Fruit fly (Drosophila melanogaster) whole organism, embryonic: ENCODE data around the gene CG16789.

Experiments used
- Adf1 ChIP-seq: fragments of 200-800 bp; sonication (Bioruptor generic); IDR thresholded peaks from 2 replicates; pipeline ENCODE4 v1.3.6; 2022; ENCODE audit warnings: missing biosample characterization, missing genetic modification characterization
- Aef1 ChIP-seq: fragments of 200-800 bp; sonication (Bioruptor generic); IDR thresholded peaks from 3 replicates; pipeline ENCODE4 v1.3.6; 2022; ENCODE audit warnings: missing biosample characterization, missing genetic modification characterization
- Atf-2 ChIP-seq: fragments of 200-800 bp; sonication (Bioruptor generic); optimal IDR thresholded peaks from 2 replicates; lab custom pipeline; 2016; ENCODE audit warnings: missing biosample characterization, missing genetic modification characterization
- Awh ChIP-seq: fragments of 200-800 bp; sonication (Bioruptor generic); IDR thresholded peaks from 2 replicates; pipeline ENCODE4, ENCODE4 v1.3.6; 2022; ENCODE audit warnings: missing biosample characterization, missing genetic modification characterization
- CG10543 ChIP-seq: fragments of 200-800 bp; sonication (Bioruptor generic); optimal IDR thresholded peaks from 3 replicates; lab custom pipeline; 2017; ENCODE audit warnings: missing biosample characterization, mild to moderate bottlenecking, missing genetic modification characterization, moderate library complexity
- CG10565 ChIP-seq: fragments of 200-800 bp; sonication (Bioruptor generic); optimal IDR thresholded peaks from 3 replicates; lab custom pipeline; 2016; ENCODE audit warnings: missing biosample characterization, mild to moderate bottlenecking, missing genetic modification characterization
- CG11696 ChIP-seq: fragments of 200-800 bp; sonication (Bioruptor generic); IDR thresholded peaks from 2 replicates; pipeline ENCODE4 v1.3.6; 2022; ENCODE audit warnings: missing biosample characterization, missing genetic modification characterization
- CG16815 ChIP-seq: fragments of 200-800 bp; sonication (Bioruptor generic); optimal IDR thresholded peaks from 3 replicates; lab custom pipeline; 2017; ENCODE audit warnings: missing biosample characterization, mild to moderate bottlenecking, missing genetic modification characterization
- CG2712 ChIP-seq: fragments of 200-800 bp; optimal IDR thresholded peaks from 3 replicates; lab custom pipeline; 2019; ENCODE audit warnings: missing biosample characterization, mild to moderate bottlenecking, missing genetic modification characterization, moderate library complexity
- CG2875 ChIP-seq: fragments of 200-800 bp; sonication (Bioruptor generic); optimal IDR thresholded peaks from 2 replicates; lab custom pipeline; 2017; ENCODE audit warnings: missing biosample characterization, mild to moderate bottlenecking, missing genetic modification characterization, missing genetic modification reagents
- CG3838 ChIP-seq: fragments of 200-800 bp; sonication (Bioruptor generic); optimal IDR thresholded peaks from 3 replicates; lab custom pipeline; 2016; ENCODE audit warnings: missing biosample characterization, missing genetic modification characterization
- CG4360 ChIP-seq: fragments of 200-800 bp; sonication (Bioruptor generic); IDR thresholded peaks from 2 replicates; pipeline ENCODE4 v1.3.6; 2022; ENCODE audit warnings: missing biosample characterization, missing genetic modification characterization
- CG4404 ChIP-seq: fragments of 200-800 bp; sonication (Bioruptor generic); IDR thresholded peaks from 2 replicates; pipeline ENCODE4 v1.3.6; 2022; ENCODE audit warnings: missing biosample characterization, missing genetic modification characterization
- CG5245 ChIP-seq: fragments of 200-800 bp; sonication (Bioruptor generic); optimal IDR thresholded peaks from 3 replicates; lab custom pipeline; 2016; ENCODE audit warnings: missing biosample characterization, missing genetic modification characterization
- CG5953 ChIP-seq: fragments of 200-800 bp; sonication (Bioruptor generic); IDR thresholded peaks from 2 replicates; pipeline ENCODE4 v1.3.6; 2022; ENCODE audit warnings: missing biosample characterization, missing genetic modification characterization
- CG7271 ChIP-seq: fragments of 200-800 bp; sonication (Bioruptor generic); optimal IDR thresholded peaks from 2 replicates; lab custom pipeline; 2018; ENCODE audit warnings: missing biosample characterization, mild to moderate bottlenecking, missing genetic modification characterization, moderate library complexity
- CG8944 ChIP-seq: fragments of 200-800 bp; sonication (Bioruptor generic); optimal IDR thresholded peaks from 3 replicates; lab custom pipeline; 2016; ENCODE audit warnings: missing biosample characterization, missing genetic modification characterization
- CG9817 ChIP-seq: fragments of 200-800 bp; sonication (Bioruptor generic); optimal IDR thresholded peaks from 2 replicates; lab custom pipeline; 2018; ENCODE audit warnings: missing biosample characterization, mild to moderate bottlenecking, missing genetic modification characterization, moderate library complexity
- CG9932 ChIP-seq: fragments of 200-800 bp; sonication (Bioruptor generic); IDR thresholded peaks from 2 replicates; pipeline ENCODE4 v1.3.6; 2022; ENCODE audit warnings: missing biosample characterization, missing genetic modification characterization
- Chrac-16 ChIP-seq: fragments of 200-800 bp; sonication (Bioruptor generic); optimal IDR thresholded peaks from 3 replicates; lab custom pipeline; 2016; ENCODE audit warnings: missing biosample characterization, missing genetic modification characterization
- Doc3 ChIP-seq: fragments of 200-800 bp; sonication (Bioruptor generic); IDR thresholded peaks from 3 replicates; pipeline ENCODE4 v1.3.6; 2022; ENCODE audit warnings: missing biosample characterization, missing genetic modification characterization; ENCODE audit not compliant: partially characterized antibody
- E2f1 ChIP-seq: fragments of 200-800 bp; sonication (Bioruptor generic); IDR thresholded peaks from 2 replicates; pipeline ENCODE4 v1.3.6; 2022; ENCODE audit warnings: missing biosample characterization, missing genetic modification characterization
- Kr ChIP-seq: fragments of 200-800 bp; sonication (Bioruptor generic); optimal IDR thresholded peaks from 2 replicates; lab custom pipeline; 2017; ENCODE audit warnings: missing biosample characterization, mild to moderate bottlenecking, missing genetic modification characterization
- MTF-1 ChIP-seq: fragments of 200-800 bp; sonication (Bioruptor generic); optimal IDR thresholded peaks from 2 replicates; lab custom pipeline; 2018; ENCODE audit warnings: missing biosample characterization, mild to moderate bottlenecking, missing genetic modification characterization, borderline replicate concordance
- Meics ChIP-seq: fragments of 200-800 bp; sonication (Bioruptor generic); optimal IDR thresholded peaks from 2 replicates; lab custom pipeline; 2017; ENCODE audit warnings: missing biosample characterization, mild to moderate bottlenecking, missing genetic modification characterization
- Poxn ChIP-seq: fragments of 200-800 bp; sonication (Bioruptor generic); IDR thresholded peaks from 2 replicates; pipeline ENCODE4 v1.3.6; 2022; ENCODE audit warnings: missing biosample characterization, missing genetic modification characterization
- Sry-δ ChIP-seq: fragments of 200-800 bp; sonication (Bioruptor generic); optimal IDR thresholded peaks from 2 replicates; lab custom pipeline; 2016; ENCODE audit warnings: missing biosample characterization, missing genetic modification characterization
- TFAM ChIP-seq: fragments of 200-800 bp; sonication (Bioruptor generic); optimal IDR thresholded peaks from 2 replicates; lab custom pipeline; 2017; ENCODE audit warnings: missing biosample characterization, missing genetic modification characterization, inconsistent platforms
- Tbp ChIP-seq: fragments of >200 bp; optimal IDR thresholded peaks from 2 replicates; lab custom pipeline; 2018; ENCODE audit warnings: missing biosample characterization, missing genetic modification characterization
- aop ChIP-seq: fragments of 200-800 bp; sonication (Bioruptor generic); IDR thresholded peaks from 2 replicates; pipeline ENCODE4 v1.3.6; 2022; ENCODE audit warnings: missing biosample characterization, missing genetic modification characterization
- cad ChIP-seq: fragments of >200 bp; optimal IDR thresholded peaks from 2 replicates; lab custom pipeline; 2017; ENCODE audit warnings: missing biosample characterization, missing genetic modification characterization
- dati ChIP-seq: fragments of 200-800 bp; sonication (Bioruptor generic); IDR thresholded peaks from 2 replicates; pipeline ENCODE4 v1.3.6; 2022; ENCODE audit warnings: missing biosample characterization, missing genetic modification characterization
- exex ChIP-seq: fragments of 200-800 bp; sonication (Bioruptor generic); optimal IDR thresholded peaks from 4 replicates; lab custom pipeline; 2018; ENCODE audit warnings: missing biosample characterization, mild to moderate bottlenecking, missing genetic modification characterization, moderate library complexity
- gcm2 ChIP-seq: fragments of 200-800 bp; sonication (Bioruptor generic); optimal IDR thresholded peaks from 2 replicates; lab custom pipeline; 2016; ENCODE audit warnings: missing biosample characterization, missing genetic modification characterization
- grn ChIP-seq: fragments of 200-800 bp; sonication (Bioruptor generic); optimal IDR thresholded peaks from 3 replicates; lab custom pipeline; 2017; ENCODE audit warnings: missing biosample characterization, missing genetic modification characterization
- mld ChIP-seq: fragments of 200-800 bp; sonication (Bioruptor generic); IDR thresholded peaks from 3 replicates; pipeline ENCODE4 v1.3.6; 2022; ENCODE audit warnings: missing biosample characterization, missing genetic modification characterization; ENCODE audit not compliant: partially characterized antibody
- odd ChIP-seq: fragments of 200-800 bp; sonication (Bioruptor generic); optimal IDR thresholded peaks from 2 replicates; lab custom pipeline; 2017; ENCODE audit warnings: missing biosample characterization, mild to moderate bottlenecking, missing genetic modification characterization
- onecut ChIP-seq: fragments of 200-800 bp; sonication (Bioruptor generic); IDR thresholded peaks from 2 replicates; pipeline ENCODE4 v1.3.6; 2022; ENCODE audit warnings: missing biosample characterization, missing genetic modification characterization
- rib ChIP-seq: fragments of 200-800 bp; sonication (Bioruptor generic); IDR thresholded peaks from 2 replicates; pipeline ENCODE4 v1.3.6; 2022; ENCODE audit warnings: missing biosample characterization, missing genetic modification characterization
- run ChIP-seq: fragments of 200-800 bp; sonication (Bioruptor generic); optimal IDR thresholded peaks from 3 replicates; lab custom pipeline; 2018; ENCODE audit warnings: missing biosample characterization, mild to moderate bottlenecking, missing genetic modification characterization
- schlank ChIP-seq: fragments of 200-800 bp; sonication (Bioruptor generic); optimal IDR thresholded peaks from 2 replicates; lab custom pipeline; 2018; ENCODE audit warnings: missing biosample characterization, mild to moderate bottlenecking, missing genetic modification characterization
- slp2 ChIP-seq: fragments of 200-800 bp; sonication (Bioruptor generic); optimal IDR thresholded peaks from 2 replicates; lab custom pipeline; 2016; ENCODE audit warnings: missing biosample characterization, missing genetic modification characterization
- sqz ChIP-seq: fragments of 200-800 bp; sonication (Bioruptor generic); optimal IDR thresholded peaks from 3 replicates; lab custom pipeline; 2018; ENCODE audit warnings: missing biosample characterization, mild to moderate bottlenecking, missing genetic modification characterization
- tup ChIP-seq: fragments of 200-800 bp; sonication (Bioruptor generic); optimal IDR thresholded peaks from 2 replicates; lab custom pipeline; 2016; ENCODE audit warnings: missing biosample characterization, mild to moderate bottlenecking, missing genetic modification characterization, moderate library complexity

Gene CG16789

dm6 chr3R:9572929-9573811 is 7.2 kb downstream of the CG16789 start (continued):
- TF ChIP-seq CG9817 (tag; lab: Kevin White, UChicago) (no peak), aop (GFP tag; lab: Robert Waterston, UW) (no peak), slp2 (GFP tag; lab: Kevin White, UChicago) (no peak), Sry-δ (GFP tag; lab: Kevin White, UChicago) (no peak), CG9932 (GFP tag; lab: Robert Waterston, UW) (no peak), CG4360 (GFP tag; lab: Robert Waterston, UW) (peak; percentile 79), CG2712 (tag; lab: Kevin White, UChicago) (no peak), E2f1 (GFP tag; lab: Robert Waterston, UW) (no peak), CG5245 (GFP tag; lab: Kevin White, UChicago) (no peak), schlank (tag; lab: Kevin White, UChicago) (no peak), odd (GFP tag; lab: Kevin White, UChicago) (no peak), CG4404 (GFP tag; lab: Robert Waterston, UW) (no peak), run (no peak), CG3838 (no peak), Doc3 (GFP tag; lab: Robert Waterston, UW) (no peak), cad (GFP tag; lab: Kevin White, UChicago) (no peak), CG10543 (peak; percentile 31), Atf-2 (GFP tag; lab: Kevin White, UChicago) (no peak), CG7271 (tag; lab: Kevin White, UChicago) (no peak), CG11696 (GFP tag; lab: Robert Waterston, UW) (no peak), Tbp (no peak), rib (GFP tag; lab: Robert Waterston, UW) (0 out of 2 replicates have a peak, but pooled peaks have one; percentile 15), CG10565 (GFP tag; lab: Kevin White, UChicago) (no peak), Awh (no peak), Chrac-16 (no peak), CG16815 (GFP tag; lab: Kevin White, UChicago) (no peak), Adf1 (GFP tag; lab: Robert Waterston, UW) (no peak; the same call in 1 of the 2 replicates), CG5953 (GFP tag; lab: Robert Waterston, UW) (0 out of 2 replicates have a peak, but pooled peaks have one; percentile 26), gcm2 (GFP tag; lab: Kevin White, UChicago) (no peak), Kr (no peak), CG8944 (GFP tag; lab: Kevin White, UChicago) (no peak), onecut (GFP tag; lab: Robert Waterston, UW) (no peak), Meics (GFP tag; lab: Kevin White, UChicago) (no peak), CG2875 (GFP tag; lab: Kevin White, UChicago) (no peak), Poxn (GFP tag; lab: Robert Waterston, UW) (no peak), grn (GFP tag; lab: Kevin White, UChicago) (peak; percentile 88), exex (tag; lab: Kevin White, UChicago) (peak; percentile 94), dati (no peak), MTF-1 (no peak), tup (GFP tag; lab: Kevin White, UChicago) (no peak), TFAM (GFP tag; lab: Kevin White, UChicago) (no peak), mld (no peak), sqz (GFP tag; lab: Kevin White, UChicago) (no peak), Aef1 (peak; percentile 32; the same call in 2 of the 3 replicates)
